Fruit fly (Drosophila melanogaster): ENCODE measurements around the gene Idua.

DNA sequence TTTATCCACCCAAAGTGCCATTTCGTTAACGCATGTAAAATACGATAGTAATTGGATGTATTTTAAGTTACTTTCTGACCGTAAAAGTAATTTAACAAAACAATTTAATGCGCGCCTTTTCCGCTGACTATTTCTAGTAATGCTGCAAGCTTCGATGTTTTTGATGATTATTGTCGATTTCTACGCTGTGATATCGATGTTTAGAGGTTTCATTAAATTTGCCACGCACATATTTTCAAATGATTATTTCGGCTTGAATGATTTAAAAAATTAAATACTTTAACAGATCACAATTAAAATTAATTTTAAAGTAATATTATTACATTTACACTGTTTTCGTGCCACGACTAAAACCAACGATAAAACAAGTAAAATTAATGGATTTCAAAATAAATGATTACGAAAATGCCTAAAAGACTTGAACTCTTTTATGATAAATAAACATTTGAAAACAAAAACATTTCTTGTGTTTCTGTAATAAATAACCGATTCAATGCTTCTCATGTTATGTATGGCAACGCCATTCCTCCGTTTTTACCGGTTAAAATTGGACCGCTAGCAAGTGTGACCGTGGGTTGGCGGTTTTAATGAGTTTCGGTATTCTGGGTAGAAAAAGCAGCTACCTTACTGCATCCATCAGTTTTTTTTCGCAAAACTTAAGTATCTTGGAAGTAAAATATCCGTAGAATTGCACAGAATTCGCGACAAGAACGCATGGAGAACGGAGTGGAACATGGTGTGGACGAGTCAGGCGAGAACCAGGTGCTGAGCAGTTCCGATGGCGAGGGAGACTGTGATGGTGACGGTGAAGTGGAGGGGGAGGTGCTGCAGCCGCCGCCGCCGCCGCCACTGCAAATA lies 17.5 kb upstream of the Idua start, which contains the start of the genes RfC38 and CG4751:
- TF ChIP-seq br (GFP tag; optimal IDR thresholded peaks at IDR 0.05) = no peak
- no peak for TF ChIP-seq lola (GFP tag; optimal IDR thresholded peaks at IDR 0.05)
- TF ChIP-seq dl (GFP tag; optimal IDR thresholded peaks at IDR 0.05; ENCODE audit: insufficient read depth in 1 of 2, partially characterized antibody in 2 of 2) = no peak
- TF ChIP-seq sv (GFP tag; optimal IDR thresholded peaks at IDR 0.05) = no peak
- TF ChIP-seq Jra (GFP tag; optimal IDR thresholded peaks at IDR 0.05) = no peak
- no peak for TF ChIP-seq pan (optimal IDR thresholded peaks at IDR 0.05)
- TF ChIP-seq Abd-B (GFP tag; optimal IDR thresholded peaks at IDR 0.05) = no peak
- TF ChIP-seq Hr78 (GFP tag; optimal IDR thresholded peaks at IDR 0.05) = no peak
- TF ChIP-seq h (GFP tag; optimal IDR thresholded peaks at IDR 0.05) = no peak
